Worm (Caenorhabditis elegans) whole organism, L1 larva: ENCODE measurements around the gene T05A7.13.

Experiments
- C16A3.4 ChIP-seq: fragments of 150-350 bp; optimal IDR thresholded peaks from 2 replicates; lab custom pipeline; 2014; ENCODE audit warnings: missing biosample characterization, missing genetic modification characterization
- Y116A8C.19 ChIP-seq: sonication (generic microtip); optimal IDR thresholded peaks from 2 replicates; lab custom pipeline; 2016; ENCODE audit warnings: missing compliant biosample characterization, missing genetic modification characterization, borderline replicate concordance
- alr-1 ChIP-seq: fragments of 200-800 bp; sonication (Bioruptor generic); optimal IDR thresholded peaks from 2 replicates; lab custom pipeline; 2018; ENCODE audit warnings: borderline replicate concordance, mild to moderate bottlenecking, missing genetic modification characterization, missing compliant biosample characterization
- aly-2 ChIP-seq: fragments of 150-350 bp; optimal IDR thresholded peaks from 2 replicates; lab custom pipeline; 2014; ENCODE audit warnings: missing biosample characterization, missing genetic modification characterization
- blmp-1 ChIP-seq: fragments of 150-350 bp; optimal IDR thresholded peaks from 2 replicates; lab custom pipeline; 2014; ENCODE audit warnings: missing biosample characterization, missing genetic modification characterization
- ceh-82 ChIP-seq, 3 experiments: fragments of 150-350 bp in 1 of 3; sonication (generic microtip) in 2 of 3; optimal IDR thresholded peaks; 2 replicates each; lab custom pipeline; 2014 to 2017; ENCODE audit warnings: missing biosample characterization in 3 of 3, missing genetic modification characterization in 3 of 3
- ceh-88 ChIP-seq: fragments of 200-800 bp; sonication (Bioruptor generic); IDR thresholded peaks from 2 replicates; pipeline ENCODE4 v1.3.6; 2022; ENCODE audit warnings: missing genetic modification characterization, missing compliant biosample characterization
- dpl-1 ChIP-seq, 3 experiments: fragments of 150-350 bp in 2 of 3; sonication (generic microtip) in 1 of 3; optimal IDR thresholded peaks; 2 replicates each; lab custom pipeline; 2014 to 2017; ENCODE audit warnings: missing biosample characterization in 3 of 3, missing genetic modification characterization in 3 of 3, missing genetic modification reagents in 3 of 3
- efl-1 ChIP-seq, 4 experiments: fragments of 150-350 bp; optimal IDR thresholded peaks in 3 of 4; peaks in 1 of 4; 1 replicate in 1 of 4; 2 replicates in 3 of 4; lab custom pipeline; 2014; ENCODE audit warnings: missing biosample characterization in 2 of 4, missing genetic modification characterization in 2 of 4, missing genetic modification reagents in 2 of 4
- elt-2 ChIP-seq: sonication (generic microtip); optimal IDR thresholded peaks from 2 replicates; lab custom pipeline; 2016; ENCODE audit warnings: missing genetic modification characterization, mild to moderate bottlenecking, inconsistent platforms, missing compliant biosample characterization, missing genetic modification reagents
- fos-1 ChIP-seq: fragments of 150-350 bp; optimal IDR thresholded peaks from 2 replicates; lab custom pipeline; 2014; ENCODE audit warnings: missing biosample characterization, missing genetic modification characterization
- isw-1 ChIP-seq: fragments of 200-800 bp; sonication (Bioruptor generic); IDR thresholded peaks from 2 replicates; pipeline ENCODE4 v1.3.6; 2022; ENCODE audit warnings: missing genetic modification characterization, missing compliant biosample characterization
- lin-13 ChIP-seq: fragments of 150-350 bp; optimal IDR thresholded peaks from 2 replicates; lab custom pipeline; 2014; ENCODE audit warnings: missing biosample characterization, missing genetic modification reagents, missing genetic modification characterization
- lin-14 ChIP-seq: fragments of 200-800 bp; sonication (Bioruptor generic); optimal IDR thresholded peaks from 2 replicates; lab custom pipeline; 2018; ENCODE audit warnings: mild to moderate bottlenecking, missing genetic modification characterization, moderate library complexity, missing compliant biosample characterization
- lin-35 ChIP-seq, 2 experiments: fragments of 150-350 bp; optimal IDR thresholded peaks; 2 replicates each; lab custom pipeline; 2014; ENCODE audit warnings: missing biosample characterization in 2 of 2, missing genetic modification characterization in 2 of 2, missing genetic modification reagents in 2 of 2
- lin-39 ChIP-seq: fragments of 150-350 bp; optimal IDR thresholded peaks from 2 replicates; lab custom pipeline; 2014; ENCODE audit warnings: missing biosample characterization, missing genetic modification reagents, missing genetic modification characterization
- lir-3 ChIP-seq: sonication (generic microtip); optimal IDR thresholded peaks from 2 replicates; lab custom pipeline; 2016; ENCODE audit warnings: mild to moderate bottlenecking, missing genetic modification characterization, moderate library complexity, missing compliant biosample characterization; ENCODE audit not compliant: poor library complexity
- lsy-2 ChIP-seq, 2 experiments: fragments of 150-350 bp; optimal IDR thresholded peaks; 2 replicates each; lab custom pipeline; 2014; ENCODE audit warnings: missing biosample characterization in 2 of 2, missing genetic modification characterization in 2 of 2
- mdl-1 ChIP-seq, 2 experiments: fragments of 150-350 bp; optimal IDR thresholded peaks; 2 replicates each; lab custom pipeline; 2014 to 2017; ENCODE audit warnings: missing biosample characterization in 2 of 2, missing genetic modification characterization in 2 of 2, inconsistent platforms in 1 of 2
- mef-2 ChIP-seq: fragments of 150-350 bp; optimal IDR thresholded peaks from 2 replicates; lab custom pipeline; 2014; ENCODE audit warnings: missing biosample characterization, missing genetic modification characterization
- mep-1 ChIP-seq: fragments of 150-350 bp; optimal IDR thresholded peaks from 2 replicates; lab custom pipeline; 2014; ENCODE audit warnings: missing biosample characterization, missing genetic modification characterization
- nhr-20 ChIP-seq: sonication (generic microtip); optimal IDR thresholded peaks from 2 replicates; lab custom pipeline; 2016; ENCODE audit warnings: mild to moderate bottlenecking, missing genetic modification characterization, missing compliant biosample characterization
- nhr-28 ChIP-seq: fragments of 150-350 bp; optimal IDR thresholded peaks from 2 replicates; lab custom pipeline; 2014; ENCODE audit warnings: missing biosample characterization, missing genetic modification characterization
- nhr-71 ChIP-seq: sonication (generic microtip); optimal IDR thresholded peaks from 2 replicates; lab custom pipeline; 2016; ENCODE audit warnings: mild to moderate bottlenecking, missing genetic modification characterization, moderate library complexity, missing compliant biosample characterization
- nhr-85 ChIP-seq: sonication (generic microtip); peaks from one replicate; lab custom pipeline; 2016; ENCODE audit warnings: missing genetic modification characterization, inconsistent platforms, missing compliant biosample characterization
- nhr-90 ChIP-seq: sonication (generic microtip); optimal IDR thresholded peaks from 2 replicates; lab custom pipeline; 2016; ENCODE audit warnings: mild to moderate bottlenecking, missing genetic modification characterization, missing compliant biosample characterization; ENCODE audit not compliant: poor library complexity
- rnt-1 ChIP-seq: sonication (generic microtip); optimal IDR thresholded peaks from 2 replicates; lab custom pipeline; 2016; ENCODE audit warnings: mild to moderate bottlenecking, missing genetic modification characterization, moderate library complexity, missing compliant biosample characterization
- skn-1 ChIP-seq: fragments of 150-350 bp; optimal IDR thresholded peaks from 2 replicates; lab custom pipeline; 2014; ENCODE audit warnings: missing biosample characterization, missing genetic modification characterization
- snpc-4 ChIP-seq: fragments of 150-350 bp; optimal IDR thresholded peaks from 2 replicates; lab custom pipeline; 2014; ENCODE audit warnings: missing biosample characterization, missing genetic modification characterization
- snu-23 ChIP-seq: sonication (generic microtip); optimal IDR thresholded peaks from 2 replicates; lab custom pipeline; 2016; ENCODE audit warnings: missing genetic modification characterization, missing compliant biosample characterization
- sptf-1 ChIP-seq: fragments of 150-350 bp; optimal IDR thresholded peaks from 2 replicates; lab custom pipeline; 2014; ENCODE audit warnings: missing biosample characterization, missing genetic modification characterization
- tlp-1 ChIP-seq: fragments of 150-350 bp; optimal IDR thresholded peaks from 2 replicates; lab custom pipeline; 2014; ENCODE audit warnings: missing biosample characterization, missing genetic modification characterization
- unc-130 ChIP-seq: fragments of 150-350 bp; optimal IDR thresholded peaks from 2 replicates; lab custom pipeline; 2017; ENCODE audit warnings: missing biosample characterization, missing genetic modification characterization, inconsistent platforms
- unc-86 ChIP-seq: sonication (generic microtip); optimal IDR thresholded peaks from 2 replicates; lab custom pipeline; 2016; ENCODE audit warnings: missing genetic modification characterization, missing compliant biosample characterization
- zip-4 ChIP-seq: fragments of 200-800 bp; sonication (Bioruptor generic); optimal IDR thresholded peaks from 2 replicates; lab custom pipeline; 2018; ENCODE audit warnings: mild to moderate bottlenecking, missing genetic modification characterization, moderate library complexity, missing compliant biosample characterization
- ztf-4 ChIP-seq: fragments of 150-350 bp; optimal IDR thresholded peaks from 2 replicates; lab custom pipeline; 2014; ENCODE audit warnings: missing biosample characterization, missing genetic modification characterization

T05A7.13 gene

DNA sequence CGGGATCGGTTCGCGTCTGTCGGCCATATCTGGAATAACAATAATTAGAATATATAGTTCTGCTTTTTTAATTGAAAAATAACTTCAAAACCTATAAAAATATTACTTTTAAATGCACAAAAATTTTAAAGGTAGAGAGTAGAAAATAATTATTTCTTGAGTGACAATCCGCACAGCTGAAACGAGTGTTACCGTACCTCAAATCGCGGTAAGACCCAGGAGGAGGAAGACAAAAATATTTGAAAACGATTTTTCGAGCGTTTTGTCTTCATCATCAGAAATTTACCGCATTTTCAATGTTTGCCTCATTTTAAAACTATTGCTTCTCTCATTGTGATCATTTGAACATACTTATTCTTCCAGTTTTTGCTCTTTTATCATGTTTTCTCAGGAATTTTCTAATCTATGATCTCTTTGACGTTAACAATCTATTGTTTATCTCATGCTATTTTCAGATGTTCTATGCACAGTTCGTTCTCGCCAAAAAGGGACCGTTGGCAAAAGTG is 37.1 kb upstream of the T05A7.13 start, which contains the start of the genes rpn-5 and scc-1 (continued):
- peak; percentile 77 for TF ChIP-seq rnt-1 (tag; lab: Kevin White, UChicago)
- peak; percentile 100 for TF ChIP-seq skn-1 (tag; lab: Kevin White, UChicago)
- peak; percentile 58 for TF ChIP-seq nhr-90 (tag; lab: Kevin White, UChicago)
- no peak for TF ChIP-seq nhr-28 (tag; lab: Kevin White, UChicago)
- TF ChIP-seq C16A3.4 (tag; lab: Kevin White, UChicago), result peak; percentile 84
- TF ChIP-seq alr-1 (tag; lab: Kevin White, UChicago), result no peak
- peak; percentile 52 for TF ChIP-seq lin-13
- TF ChIP-seq lin-39 (tag; lab: Kevin White, UChicago), result peak; percentile 56
- TF ChIP-seq ceh-88 (GFP tag; lab: Robert Waterston, UW), result peak; percentile 22; the same call in 1 of the 2 replicates
- peak in 1 of 2 experiments; percentile 49 for TF ChIP-seq mdl-1 (tag; optimal IDR thresholded peaks at IDR 0.05; lab: Kevin White, UChicago)
- peak; percentile 91 to 95 (median 91) for TF ChIP-seq dpl-1 (GFP tag; optimal IDR thresholded peaks at IDR 0.05; lab: Kevin White, UChicago)
- TF ChIP-seq mep-1 (tag; lab: Kevin White, UChicago), result peak; percentile 79
- TF ChIP-seq ceh-82 (tag; optimal IDR thresholded peaks at IDR 0.05; lab: Kevin White, UChicago), result peak in 2 of 3 experiments; percentile 59 to 81
- peak; percentile 77 for TF ChIP-seq isw-1
- peak; percentile 17 for TF ChIP-seq ztf-4 (tag; lab: Kevin White, UChicago)
- TF ChIP-seq lir-3 (tag; lab: Kevin White, UChicago), result peak; percentile 66
- peak; percentile 75 for TF ChIP-seq blmp-1 (tag; lab: Kevin White, UChicago)
- TF ChIP-seq, all 84 proteins: peak for 45

DNA sequence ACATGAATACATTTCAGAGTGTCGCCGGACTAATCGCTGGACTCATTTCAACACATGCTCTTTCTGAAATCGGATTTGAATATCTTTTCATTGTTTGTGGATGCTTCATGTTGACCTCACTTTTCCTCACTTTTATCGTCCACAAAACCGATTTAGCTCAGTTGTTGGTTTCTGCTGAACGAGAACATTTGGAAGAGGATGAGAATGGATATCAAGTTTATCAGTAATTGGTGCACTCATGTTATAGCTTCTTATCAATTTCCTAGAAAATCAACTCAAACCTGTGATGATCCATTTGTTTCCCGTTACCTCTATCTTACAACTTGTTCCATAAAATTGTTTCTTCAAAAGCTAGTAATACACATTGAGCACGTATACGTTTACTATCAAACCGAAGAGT is 34.9 kb upstream of the T05A7.13 start:
- peak; percentile 40 for TF ChIP-seq aly-2
- no peak for TF ChIP-seq Y116A8C.19 (tag; lab: Kevin White, UChicago)
- peak; percentile 14 for TF ChIP-seq nhr-85 (tag; lab: Kevin White, UChicago)
- TF ChIP-seq unc-86 (tag; lab: Kevin White, UChicago), result no peak
- TF ChIP-seq mef-2 (tag; lab: Kevin White, UChicago), result no peak
- TF ChIP-seq blmp-1 (tag; lab: Kevin White, UChicago), result no peak
- TF ChIP-seq tlp-1 (tag; lab: Kevin White, UChicago), result no peak
- TF ChIP-seq ceh-88 (GFP tag; lab: Robert Waterston, UW), result no peak
- no peak for TF ChIP-seq unc-130
- TF ChIP-seq nhr-20 (tag; lab: Kevin White, UChicago), result no peak
- no peak for TF ChIP-seq zip-4
- TF ChIP-seq sptf-1 (tag; lab: Kevin White, UChicago), result no peak

DNA sequence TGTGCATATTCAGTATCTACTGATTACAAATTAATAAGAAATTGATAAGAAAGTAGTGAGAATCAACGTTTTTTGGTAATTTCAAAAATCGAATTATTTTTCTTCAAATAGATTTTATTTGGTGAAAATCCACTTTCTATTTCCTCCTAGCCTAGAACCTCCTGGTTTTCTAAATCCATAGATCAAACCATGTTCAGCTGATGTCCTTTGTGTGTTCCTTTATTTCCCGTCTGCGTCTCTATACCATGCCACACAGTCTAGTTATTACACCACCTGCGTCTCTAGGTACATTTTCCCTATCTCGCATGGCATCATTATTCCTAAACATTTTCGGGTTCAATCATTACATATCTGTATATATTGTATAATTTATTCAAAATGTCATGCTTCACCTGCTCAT is 32.0 kb upstream of the T05A7.13 start, which contains the start of gene F10G7.5:
TSS of gene F10G7.5 (plus strand) at position 286 of the 400 bp plus-strand sequence.
- TF ChIP-seq snpc-4 (tag; lab: Kevin White, UChicago), result no peak
- TF ChIP-seq lin-35 (GFP tag; optimal IDR thresholded peaks at IDR 0.05; lab: Kevin White, UChicago), result peak in 1 of 2 experiments; percentile 32
- TF ChIP-seq dpl-1 (GFP tag; optimal IDR thresholded peaks at IDR 0.05; lab: Kevin White, UChicago), result peak in 2 of 3 experiments; percentile 11 to 34
- TF ChIP-seq nhr-85 (tag; lab: Kevin White, UChicago), result peak; percentile 42
- no peak for TF ChIP-seq unc-130
- no peak for TF ChIP-seq lir-3 (tag; lab: Kevin White, UChicago)
- peak; percentile 9 for TF ChIP-seq nhr-71 (tag; lab: Kevin White, UChicago)
- TF ChIP-seq snu-23 (GFP tag; lab: Kevin White, UChicago), result peak; percentile 23
- TF ChIP-seq efl-1 (optimal IDR thresholded peaks at IDR 0.05; lab: Kevin White, UChicago), result peak; percentile 33 to 68
- TF ChIP-seq efl-1 (GFP tag; optimal IDR thresholded peaks at IDR 0.05 in 1 of 2; lab: Kevin White, UChicago), result peak; percentile 17 to 92
- TF ChIP-seq lsy-2 (tag; optimal IDR thresholded peaks at IDR 0.05; lab: Kevin White, UChicago), result peak; percentile 31 to 52
- peak; percentile 64 for TF ChIP-seq elt-2 (tag; lab: Kevin White, UChicago)
- TF ChIP-seq lin-14 (GFP tag; lab: Kevin White, UChicago), result peak; percentile 67
- TF ChIP-seq fos-1, result no peak
- TF ChIP-seq blmp-1 (tag; lab: Kevin White, UChicago), result peak; percentile 55
